Fruit fly (Drosophila melanogaster): ENCODE data around the gene mRpS23.

mRpS23 gene

dm6 chr2L:13847625-13848024 is 12.8 kb upstream of the mRpS23 start, which contains the start of gene CG7953:
Gene CG7953, plus strand, starts transcription at chr2L:13847925.
- TF ChIP-seq h (optimal IDR thresholded peaks at IDR 0.05) (no peak), ttk (optimal IDR thresholded peaks at IDR 0.05) (no peak), insv (optimal IDR thresholded peaks at IDR 0.05) (no peak), psq (optimal IDR thresholded peaks at IDR 0.05) (no peak), Sin3A (optimal IDR thresholded peaks at IDR 0.05) (no peak), Myc (optimal IDR thresholded peaks at IDR 0.05) (no peak)

- TF ChIP-seq Myc (optimal IDR thresholded peaks at IDR 0.05), result no peak
- no peak for TF ChIP-seq Sin3A (optimal IDR thresholded peaks at IDR 0.05)
- no peak for TF ChIP-seq psq (optimal IDR thresholded peaks at IDR 0.05)
- TF ChIP-seq h (optimal IDR thresholded peaks at IDR 0.05), result no peak
- no peak for TF ChIP-seq ttk (optimal IDR thresholded peaks at IDR 0.05)
- no peak for TF ChIP-seq insv (optimal IDR thresholded peaks at IDR 0.05)
Observed at dm6 chr2L:13846239-13846802, 11.4 kb upstream of the mRpS23 start, which contains the start of gene CG7916. Gene CG7916, plus strand, starts transcription at chr2L:13846752.

- no peak for TF ChIP-seq ttk (optimal IDR thresholded peaks at IDR 0.05)
- TF ChIP-seq h (optimal IDR thresholded peaks at IDR 0.05), result no peak
- TF ChIP-seq insv (optimal IDR thresholded peaks at IDR 0.05), result no peak
- no peak for TF ChIP-seq Myc (optimal IDR thresholded peaks at IDR 0.05)
- TF ChIP-seq psq (optimal IDR thresholded peaks at IDR 0.05), result no peak
- TF ChIP-seq Sin3A (optimal IDR thresholded peaks at IDR 0.05), result no peak
Observed at dm6 chr2L:13845178-13845577, 10.3 kb upstream of the mRpS23 start, which contains the start of gene CG8997. Gene CG8997, minus strand, starts transcription at chr2L:13845325.

dm6 chr2L:13843692-13844284 is 8.9 kb upstream of the mRpS23 start, which contains the start of gene CG33306:
Gene CG33306, minus strand, starts transcription at chr2L:13843742.
- no peak for TF ChIP-seq h (optimal IDR thresholded peaks at IDR 0.05)

dm6 chr2L:13842572-13842971 is 7.7 kb upstream of the mRpS23 start:
- no peak for TF ChIP-seq h (optimal IDR thresholded peaks at IDR 0.05)
- no peak for TF ChIP-seq psq (optimal IDR thresholded peaks at IDR 0.05)

dm6 chr2L:13842078-13842477 is 7.2 kb upstream of the mRpS23 start:
- no peak for TF ChIP-seq psq (optimal IDR thresholded peaks at IDR 0.05)
- TF ChIP-seq Sin3A (optimal IDR thresholded peaks at IDR 0.05), result no peak
- no peak for TF ChIP-seq insv (optimal IDR thresholded peaks at IDR 0.05)
- no peak for TF ChIP-seq ttk (optimal IDR thresholded peaks at IDR 0.05)
- TF ChIP-seq h (optimal IDR thresholded peaks at IDR 0.05), result no peak
- no peak for TF ChIP-seq Myc (optimal IDR thresholded peaks at IDR 0.05)

dm6 chr2L:13841508-13841907 is 6.6 kb upstream of the mRpS23 start, which contains the start of gene CG33307:
Gene CG33307, minus strand, starts transcription at chr2L:13841520.
- TF ChIP-seq insv (optimal IDR thresholded peaks at IDR 0.05) (no peak), h (optimal IDR thresholded peaks at IDR 0.05) (no peak), Myc (optimal IDR thresholded peaks at IDR 0.05) (no peak), Sin3A (optimal IDR thresholded peaks at IDR 0.05) (no peak), ttk (optimal IDR thresholded peaks at IDR 0.05) (no peak), psq (optimal IDR thresholded peaks at IDR 0.05) (no peak)

- TF ChIP-seq insv (optimal IDR thresholded peaks at IDR 0.05) (no peak), ttk (optimal IDR thresholded peaks at IDR 0.05) (no peak), Myc (optimal IDR thresholded peaks at IDR 0.05) (no peak), psq (optimal IDR thresholded peaks at IDR 0.05) (no peak), h (optimal IDR thresholded peaks at IDR 0.05) (no peak)
Observed at dm6 chr2L:13839744-13840151, 4.9 kb upstream of the mRpS23 start.

- TF ChIP-seq h (optimal IDR thresholded peaks at IDR 0.05) (no peak), ttk (optimal IDR thresholded peaks at IDR 0.05) (no peak), psq (optimal IDR thresholded peaks at IDR 0.05) (no peak)
Observed at dm6 chr2L:13838647-13839390, 3.9 kb upstream of the mRpS23 start.

- no peak for TF ChIP-seq psq (optimal IDR thresholded peaks at IDR 0.05)
- TF ChIP-seq Sin3A (optimal IDR thresholded peaks at IDR 0.05), result no peak
- TF ChIP-seq ttk (optimal IDR thresholded peaks at IDR 0.05), result no peak
- no peak for TF ChIP-seq Myc (optimal IDR thresholded peaks at IDR 0.05)
- no peak for TF ChIP-seq h (optimal IDR thresholded peaks at IDR 0.05)
- TF ChIP-seq insv (optimal IDR thresholded peaks at IDR 0.05), result no peak
Observed at dm6 chr2L:13837579-13837978, 2.7 kb upstream of the mRpS23 start.

- TF ChIP-seq h (optimal IDR thresholded peaks at IDR 0.05) (no peak), Sin3A (optimal IDR thresholded peaks at IDR 0.05) (no peak), Myc (optimal IDR thresholded peaks at IDR 0.05) (no peak), psq (optimal IDR thresholded peaks at IDR 0.05) (no peak)
Observed at dm6 chr2L:13835959-13836358, 1.1 kb upstream of the mRpS23 start.

dm6 chr2L:13833058-13833457 is 1.8 kb downstream of the mRpS23 start, which contains the start of the genes GatC, PolG2 and Polr2C:
Gene GatC, minus strand, starts transcription at chr2L:13833105.
Gene PolG2, minus strand, starts transcription at chr2L:13833105.
Gene Polr2C, plus strand, starts transcription at chr2L:13833337.
- TF ChIP-seq insv (optimal IDR thresholded peaks at IDR 0.05) (no peak), Sin3A (optimal IDR thresholded peaks at IDR 0.05) (no peak), psq (optimal IDR thresholded peaks at IDR 0.05) (no peak), h (optimal IDR thresholded peaks at IDR 0.05) (no peak), Myc (optimal IDR thresholded peaks at IDR 0.05) (no peak), ttk (optimal IDR thresholded peaks at IDR 0.05) (no peak)

Data from Kc167 (cell line).